Worm (Caenorhabditis elegans) whole organism, L2 larva: ENCODE data around the gene R07B7.8.

Experiments
- ceh-82 ChIP-seq: fragments of 150-350 bp; optimal IDR thresholded peaks from 2 replicates; lab custom pipeline; 2014; ENCODE audit warnings: missing biosample characterization, missing genetic modification characterization
- mbf-1 ChIP-seq: sonication (generic microtip); optimal IDR thresholded peaks from 2 replicates; lab custom pipeline; 2017; ENCODE audit warnings: missing biosample characterization, missing genetic modification characterization
- nhr-237 ChIP-seq: fragments of 150-350 bp; optimal IDR thresholded peaks from 2 replicates; lab custom pipeline; 2014; ENCODE audit warnings: missing biosample characterization, missing genetic modification characterization

ce11 chrV:12033841-12034240, 50.3 kb downstream of the R07B7.8 start:
- TF ChIP-seq nhr-237 (tag; lab: Kevin White, UChicago) (no peak), mbf-1 (tag; lab: Kevin White, UChicago) (no peak), ceh-82 (tag; lab: Kevin White, UChicago) (no peak)
